Fruit fly (Drosophila melanogaster) whole organism, embryonic: Measurements from ENCODE around the gene CG5021.
A peak's percentile ranks its signal among the peaks of the same experiment; 100 is the strongest.

Experiments used
- Atf-2 ChIP-seq: fragments of 200-800 bp; sonication (Bioruptor generic); optimal IDR thresholded peaks from 2 replicates; lab custom pipeline; 2016; ENCODE audit warnings: missing biosample characterization, missing genetic modification characterization
- C15 ChIP-seq: fragments of 200-800 bp; sonication (Bioruptor generic); IDR thresholded peaks from 3 replicates; pipeline ENCODE4 v1.3.6; 2022; ENCODE audit warnings: missing biosample characterization, missing genetic modification characterization
- CG10147 ChIP-seq: fragments of 200-800 bp; sonication (Bioruptor generic); optimal IDR thresholded peaks from 2 replicates; lab custom pipeline; 2019; ENCODE audit warnings: missing biosample characterization, mild to moderate bottlenecking, missing genetic modification characterization, moderate library complexity
- CG10959 ChIP-seq: fragments of 200-800 bp; sonication (Bioruptor generic); IDR thresholded peaks from 2 replicates; pipeline ENCODE4 v1.3.6; 2022; ENCODE audit warnings: missing biosample characterization, missing genetic modification characterization
- CG11093 ChIP-seq: fragments of 200-800 bp; sonication (Bioruptor generic); IDR thresholded peaks from 3 replicates; pipeline ENCODE4 v1.3.6; 2022; ENCODE audit warnings: missing biosample characterization, missing genetic modification characterization
- CG11456 ChIP-seq: fragments of 200-800 bp; sonication (Bioruptor generic); IDR thresholded peaks from 3 replicates; pipeline ENCODE4 v1.3.6; 2022; ENCODE audit warnings: missing biosample characterization, missing genetic modification characterization
- CG11695 ChIP-seq: fragments of 200-800 bp; sonication (Bioruptor generic); IDR thresholded peaks from 3 replicates; pipeline ENCODE4 v1.3.6; 2022; ENCODE audit warnings: missing biosample characterization, missing genetic modification characterization
- CG12071 ChIP-seq: fragments of 200-800 bp; sonication (Bioruptor generic); optimal IDR thresholded peaks from 3 replicates; lab custom pipeline; 2018; ENCODE audit warnings: missing biosample characterization, mild to moderate bottlenecking, missing genetic modification characterization
- CG12299 ChIP-seq: fragments of 200-800 bp; sonication (Bioruptor generic); optimal IDR thresholded peaks from 2 replicates; lab custom pipeline; 2018; ENCODE audit warnings: missing biosample characterization, mild to moderate bottlenecking, missing genetic modification characterization
- CG17385 ChIP-seq: fragments of 200-800 bp; sonication (Bioruptor generic); optimal IDR thresholded peaks from 3 replicates; lab custom pipeline; 2018; ENCODE audit warnings: missing biosample characterization, mild to moderate bottlenecking, missing genetic modification characterization
- CG17612 ChIP-seq: fragments of 200-800 bp; sonication (Bioruptor generic); IDR thresholded peaks from 2 replicates; pipeline ENCODE4 v1.3.6; 2022; ENCODE audit warnings: missing biosample characterization, missing genetic modification characterization
- CG17802 ChIP-seq: fragments of 200-800 bp; sonication (Bioruptor generic); optimal IDR thresholded peaks from 2 replicates; lab custom pipeline; 2018; ENCODE audit warnings: missing biosample characterization, mild to moderate bottlenecking, missing genetic modification characterization, moderate library complexity
- CG18011 ChIP-seq: fragments of 200-800 bp; sonication (Bioruptor generic); optimal IDR thresholded peaks from 2 replicates; lab custom pipeline; 2017; ENCODE audit warnings: missing biosample characterization, missing genetic modification characterization, mild to moderate bottlenecking, moderate library complexity, missing genotype
- CG31365 ChIP-seq: fragments of 200-800 bp; sonication (Bioruptor generic); optimal IDR thresholded peaks from 2 replicates; lab custom pipeline; 2018; ENCODE audit warnings: missing biosample characterization, mild to moderate bottlenecking, missing genetic modification characterization
- CG31441 ChIP-seq: fragments of 200-800 bp; sonication (Bioruptor generic); IDR thresholded peaks from 2 replicates; pipeline ENCODE4 v1.3.6; 2022; ENCODE audit warnings: missing biosample characterization, missing genetic modification characterization
- CG32532 ChIP-seq: fragments of 200-800 bp; sonication (Bioruptor generic); IDR thresholded peaks from 2 replicates; pipeline ENCODE4 v1.3.6; 2022; ENCODE audit warnings: missing biosample characterization, missing genetic modification characterization
- CG43689 ChIP-seq: fragments of 200-800 bp; sonication (Bioruptor generic); IDR thresholded peaks from 2 replicates; pipeline ENCODE4 v1.3.6; 2022; ENCODE audit warnings: missing biosample characterization, missing genetic modification characterization
- CG4707 ChIP-seq: fragments of 200-800 bp; sonication (Bioruptor generic); optimal IDR thresholded peaks from 2 replicates; lab custom pipeline; 2018; ENCODE audit warnings: missing biosample characterization, mild to moderate bottlenecking, missing genetic modification characterization, moderate library complexity
- CG7372 ChIP-seq: fragments of 200-800 bp; sonication (Bioruptor generic); IDR thresholded peaks from 2 replicates; pipeline ENCODE4 v1.3.6; 2022; ENCODE audit warnings: missing biosample characterization, missing genetic modification characterization
- Deaf1 ChIP-seq: fragments of 200-800 bp; optimal IDR thresholded peaks from 3 replicates; lab custom pipeline; 2019; ENCODE audit warnings: missing biosample characterization, mild to moderate bottlenecking, missing genetic modification characterization, moderate library complexity
- Dp ChIP-seq: fragments of 200-800 bp; sonication (Bioruptor generic); optimal IDR thresholded peaks from 2 replicates; lab custom pipeline; 2018; ENCODE audit warnings: missing biosample characterization, mild to moderate bottlenecking, missing genetic modification characterization, moderate library complexity
- Eip74EF ChIP-seq, 2 experiments: fragments of 200-800 bp in 1 of 2; fragments of >200 bp in 1 of 2; sonication (Bioruptor generic) in 1 of 2; optimal IDR thresholded peaks; 2 replicates each; lab custom pipeline; 2017 to 2019; ENCODE audit warnings: missing biosample characterization in 2 of 2, missing genetic modification characterization in 2 of 2, mild to moderate bottlenecking in 1 of 2, moderate library complexity in 1 of 2
- Lhr ChIP-seq: fragments of 200-800 bp; sonication (Bioruptor generic); optimal IDR thresholded peaks from 3 replicates; lab custom pipeline; 2017; ENCODE audit warnings: mild to moderate bottlenecking, missing biosample characterization, missing genetic modification reagents, missing genetic modification characterization
- Nf-YC ChIP-seq: fragments of 200-800 bp; optimal IDR thresholded peaks from 3 replicates; lab custom pipeline; 2019; ENCODE audit warnings: missing biosample characterization, mild to moderate bottlenecking, missing genetic modification characterization, moderate library complexity
- PHDP ChIP-seq: fragments of 200-800 bp; sonication (Bioruptor generic); optimal IDR thresholded peaks from 3 replicates; lab custom pipeline; 2018; ENCODE audit warnings: missing biosample characterization, mild to moderate bottlenecking, missing genetic modification characterization, moderate library complexity
- Ptx1 ChIP-seq: fragments of 200-800 bp; sonication (Bioruptor generic); IDR thresholded peaks from 2 replicates; pipeline ENCODE4 v1.3.6; 2022; ENCODE audit warnings: missing biosample characterization, missing genetic modification characterization
- Ravus ChIP-seq: fragments of 200-800 bp; sonication (Bioruptor generic); IDR thresholded peaks from 2 replicates; pipeline ENCODE4 v1.3.6; 2022; ENCODE audit warnings: missing biosample characterization, missing genetic modification characterization
- Rfx ChIP-seq: fragments of 200-800 bp; sonication (Bioruptor generic); IDR thresholded peaks from 2 replicates; pipeline ENCODE4 v1.3.6; 2022; ENCODE audit warnings: missing biosample characterization, missing genetic modification characterization
- Rx ChIP-seq: fragments of 200-800 bp; sonication (Bioruptor generic); IDR thresholded peaks from 2 replicates; pipeline ENCODE4 v1.3.6; 2022; ENCODE audit warnings: missing biosample characterization, missing genetic modification characterization
- Ssrp ChIP-seq: fragments of 200-800 bp; sonication (Bioruptor generic); optimal IDR thresholded peaks from 2 replicates; lab custom pipeline; 2018; ENCODE audit warnings: missing biosample characterization, mild to moderate bottlenecking, missing genetic modification characterization, moderate library complexity
- TFAM ChIP-seq: fragments of 200-800 bp; sonication (Bioruptor generic); optimal IDR thresholded peaks from 2 replicates; lab custom pipeline; 2017; ENCODE audit warnings: missing biosample characterization, missing genetic modification characterization, inconsistent platforms
- Trl ChIP-seq, 3 experiments: fragments of >200 bp in 2 of 3; fragments of 200-800 bp in 1 of 3; sonication (Bioruptor generic) in 1 of 3; optimal IDR thresholded peaks; 2 replicates in 1 of 3; 3 replicates in 2 of 3; lab custom pipeline; 2016 to 2017; ENCODE audit warnings: missing biosample characterization in 1 of 3, missing genetic modification characterization in 1 of 3
- al ChIP-seq: fragments of 200-800 bp; sonication (Bioruptor generic); IDR thresholded peaks from 2 replicates; pipeline ENCODE4 v1.3.6; 2022; ENCODE audit warnings: missing biosample characterization, missing genetic modification characterization
- chn ChIP-seq: fragments of 200-800 bp; sonication (Bioruptor generic); optimal IDR thresholded peaks from 2 replicates; lab custom pipeline; 2016; ENCODE audit warnings: missing biosample characterization, missing genetic modification characterization
- danr ChIP-seq: fragments of 200-800 bp; sonication (Bioruptor generic); IDR thresholded peaks from 2 replicates; pipeline ENCODE4 v1.3.6; 2022; ENCODE audit warnings: missing biosample characterization, missing genetic modification characterization
- emc ChIP-seq: fragments of 200-800 bp; sonication (Bioruptor generic); optimal IDR thresholded peaks from 2 replicates; lab custom pipeline; 2016; ENCODE audit warnings: missing biosample characterization, missing genetic modification characterization
- en ChIP-seq: fragments of 200-800 bp; sonication (Bioruptor generic); optimal IDR thresholded peaks from 2 replicates; lab custom pipeline; 2016; ENCODE audit warnings: missing biosample characterization, missing genetic modification characterization
- ewg ChIP-seq: fragments of 200-800 bp; sonication (Bioruptor generic); optimal IDR thresholded peaks from 3 replicates; lab custom pipeline; 2017; ENCODE audit warnings: mild to moderate bottlenecking, missing biosample characterization, missing genetic modification reagents, missing genetic modification characterization
- fru ChIP-seq: fragments of >200 bp; optimal IDR thresholded peaks from 2 replicates; lab custom pipeline; 2017
- gcm ChIP-seq: fragments of 200-800 bp; sonication (Bioruptor generic); optimal IDR thresholded peaks from 2 replicates; lab custom pipeline; 2019; ENCODE audit warnings: missing biosample characterization, mild to moderate bottlenecking, missing genetic modification characterization, moderate library complexity
- grau ChIP-seq: fragments of 200-800 bp; optimal IDR thresholded peaks from 3 replicates; lab custom pipeline; 2019; ENCODE audit warnings: missing biosample characterization, mild to moderate bottlenecking, missing genetic modification characterization, moderate library complexity
- h ChIP-seq: fragments of >200 bp; optimal IDR thresholded peaks from 2 replicates; lab custom pipeline; 2017
- knrl ChIP-seq: fragments of 200-800 bp; sonication (Bioruptor generic); IDR thresholded peaks from 3 replicates; pipeline ENCODE4 v1.3.6; 2022; ENCODE audit warnings: missing biosample characterization, missing genetic modification characterization; ENCODE audit not compliant: partially characterized antibody
- luna ChIP-seq: fragments of 200-800 bp; sonication (Bioruptor generic); optimal IDR thresholded peaks from 2 replicates; lab custom pipeline; 2016; ENCODE audit warnings: missing biosample characterization, missing genetic modification characterization
- pros ChIP-seq: fragments of 200-800 bp; sonication (Bioruptor generic); optimal IDR thresholded peaks from 3 replicates; lab custom pipeline; 2019; ENCODE audit warnings: missing biosample characterization, mild to moderate bottlenecking, missing genetic modification characterization, moderate library complexity
- sim ChIP-seq: fragments of 200-800 bp; sonication (Bioruptor generic); IDR thresholded peaks from 2 replicates; pipeline ENCODE4 v1.3.6; 2022; ENCODE audit warnings: missing biosample characterization, missing genetic modification characterization
- tgo ChIP-seq: fragments of 200-800 bp; sonication (Bioruptor generic); IDR thresholded peaks from 3 replicates; pipeline ENCODE4 v1.3.6; 2022; ENCODE audit warnings: missing biosample characterization, missing genetic modification characterization
- unpg ChIP-seq: fragments of 200-800 bp; sonication (Bioruptor generic); optimal IDR thresholded peaks from 3 replicates; lab custom pipeline; 2018; ENCODE audit warnings: missing biosample characterization, mild to moderate bottlenecking, missing genetic modification characterization, moderate library complexity
- zf30C ChIP-seq: fragments of 200-800 bp; sonication (Bioruptor generic); optimal IDR thresholded peaks from 3 replicates; lab custom pipeline; 2018; ENCODE audit warnings: missing biosample characterization, mild to moderate bottlenecking, missing genetic modification characterization

The CG5021 gene

DNA sequence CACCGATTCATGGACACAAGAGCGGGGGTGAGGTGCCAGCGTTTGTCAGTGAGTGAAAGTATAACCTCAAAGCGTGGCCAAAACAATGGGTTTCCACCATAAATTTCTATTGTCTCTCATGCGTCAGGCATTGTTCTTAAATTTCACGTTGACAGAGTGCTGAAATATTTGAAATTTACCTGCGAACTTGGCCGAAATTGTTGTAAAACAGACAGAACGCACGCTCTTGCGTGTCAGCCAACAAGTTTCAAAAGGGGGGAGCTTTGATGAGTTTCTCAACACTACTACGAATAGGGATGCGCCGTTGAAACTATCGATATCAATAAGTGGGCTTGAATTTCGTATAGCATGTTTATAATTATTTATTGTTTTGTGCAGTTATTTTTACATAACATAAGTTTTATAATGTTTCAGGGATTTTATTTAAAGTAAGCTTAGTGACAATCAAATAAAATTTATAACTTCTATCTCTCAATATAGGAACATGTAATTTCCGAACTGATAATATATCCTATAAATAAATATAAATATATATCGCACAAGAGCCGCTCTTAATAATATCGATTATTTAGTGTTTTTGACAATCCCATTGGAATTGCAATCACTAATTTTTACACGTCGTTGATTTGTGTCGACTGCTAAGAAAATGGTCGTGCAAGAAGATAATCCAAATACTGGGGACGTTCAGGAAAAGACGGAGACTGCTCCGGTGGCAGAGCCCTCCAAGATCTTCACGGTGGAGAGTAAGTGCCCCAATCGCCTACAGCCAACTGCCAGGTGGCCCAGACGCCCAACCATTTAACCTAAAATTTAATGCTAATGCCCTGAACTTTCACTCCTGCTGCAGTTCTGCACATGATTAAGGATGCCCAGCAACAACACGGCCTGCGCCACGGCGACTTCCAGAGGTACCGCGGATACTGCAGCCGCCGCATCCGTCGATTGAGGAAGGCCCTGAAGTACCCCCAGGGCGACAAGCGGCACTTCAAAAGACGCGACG lies 8.1 kb downstream of the CG5021 start, which contains the start of the genes pix and Srp68 (continued):
- TF ChIP-seq zf30C (GFP tag; lab: Kevin White, UChicago) (no peak), Ptx1 (GFP tag; lab: Robert Waterston, UW) (peak; percentile 65), Rx (no peak), fru (no peak), CG17385 (GFP tag; lab: Kevin White, UChicago) (peak; percentile 48), Lhr (GFP tag; lab: Kevin White, UChicago) (peak; percentile 43), danr (no peak), CG4707 (GFP tag; lab: Kevin White, UChicago) (no peak), unpg (no peak), Eip74EF (GFP tag; optimal IDR thresholded peaks at IDR 0.05; lab: Kevin White, UChicago) (no peak), TFAM (no peak), h (lab: Kevin White, UChicago) (no peak), Deaf1 (tag; lab: Kevin White, UChicago) (no peak), tgo (GFP tag; lab: Robert Waterston, UW) (peak; percentile 44; the same call in 1 of the 3 replicates), pros (GFP tag; lab: Kevin White, UChicago) (no peak), Ssrp (tag; lab: Kevin White, UChicago) (peak; percentile 34), Atf-2 (GFP tag; lab: Kevin White, UChicago) (no peak), CG17802 (no peak), PHDP (tag; lab: Kevin White, UChicago) (peak; percentile 58), sim (GFP tag; lab: Robert Waterston, UW) (no peak), emc (no peak), en (GFP tag; lab: Kevin White, UChicago) (no peak), Ravus (GFP tag; lab: Robert Waterston, UW) (no peak), CG11695 (GFP tag; lab: Robert Waterston, UW) (no peak; the same call in 2 of the 3 replicates), gcm (GFP tag; lab: Kevin White, UChicago) (peak; percentile 47), Nf-YC (tag; lab: Kevin White, UChicago) (peak; percentile 73), Dp (GFP tag; lab: Kevin White, UChicago) (peak; percentile 23), knrl (GFP tag; lab: Robert Waterston, UW) (peak; percentile 93), Trl (optimal IDR thresholded peaks at IDR 0.05; lab: Kevin White, UChicago) (no peak), Trl (GFP tag; optimal IDR thresholded peaks at IDR 0.05; lab: Kevin White, UChicago) (peak; percentile 51), chn (GFP tag; lab: Kevin White, UChicago) (peak; percentile 59), CG7372 (GFP tag; lab: Robert Waterston, UW) (peak; percentile 54; the same call in 1 of the 2 replicates), CG43689 (GFP tag; lab: Robert Waterston, UW) (no peak), luna (GFP tag; lab: Kevin White, UChicago) (no peak), CG11093 (GFP tag; lab: Robert Waterston, UW) (no peak), Rfx (GFP tag; lab: Robert Waterston, UW) (peak; percentile 65), CG18011 (GFP tag; lab: Kevin White, UChicago) (peak; percentile 36), CG17612 (GFP tag; lab: Robert Waterston, UW) (no peak), C15 (GFP tag; lab: Robert Waterston, UW) (no peak), CG31441 (GFP tag; lab: Robert Waterston, UW) (no peak), CG11456 (GFP tag; lab: Robert Waterston, UW) (no peak), grau (tag; lab: Kevin White, UChicago) (peak; percentile 78), CG10959 (GFP tag; lab: Robert Waterston, UW) (no peak), CG31365 (tag; lab: Kevin White, UChicago) (no peak), CG12071 (GFP tag; lab: Kevin White, UChicago) (no peak), ewg (GFP tag; lab: Kevin White, UChicago) (peak; percentile 63), CG12299 (no peak), CG32532 (GFP tag; lab: Robert Waterston, UW) (0 out of 2 replicates have a peak, but pooled peaks have one; percentile 29), CG10147 (GFP tag; lab: Kevin White, UChicago) (peak; percentile 63), al (GFP tag; lab: Robert Waterston, UW) (peak; percentile 43)
